Worm (Caenorhabditis elegans) whole organism, L4/young adult: Measurements from ENCODE around the gene ZK185.3.

Experiments
- W03F9.2 ChIP-seq: fragments of 150-350 bp; optimal IDR thresholded peaks from 2 replicates; lab custom pipeline; 2014; ENCODE audit warnings: missing biosample characterization, missing genetic modification characterization
- dao-5 ChIP-seq: sonication (generic microtip); optimal IDR thresholded peaks from 2 replicates; lab custom pipeline; 2016; ENCODE audit warnings: missing genotype, missing genetic modification characterization, moderate library complexity, missing compliant biosample characterization
- him-1 ChIP-seq: sonication (generic microtip); optimal IDR thresholded peaks from 2 replicates; lab custom pipeline; 2016; ENCODE audit warnings: missing genotype, missing genetic modification reagents, missing genetic modification characterization, missing compliant biosample characterization

ce11 chrIV:4530170-4530569 is at the start of gene ZK185.3:
- TF ChIP-seq him-1 (tag; lab: Kevin White, UChicago) (no peak), dao-5 (tag; lab: Kevin White, UChicago) (no peak), W03F9.2 (tag; lab: Kevin White, UChicago) (no peak)
